Worm (Caenorhabditis elegans) whole organism, L1 larva: ENCODE data around the gene prp-18.
"Not testable (repeated sequence)": the region's sequence is repeated elsewhere in the genome, so short reads cannot be mapped to it uniquely, and the experiment has no call there.

Source experiments
- aly-2 ChIP-seq: fragments of 150-350 bp; optimal IDR thresholded peaks from 2 replicates; lab custom pipeline; 2014; ENCODE audit warnings: missing biosample characterization, missing genetic modification characterization
- ceh-82 ChIP-seq, 3 experiments: fragments of 150-350 bp in 1 of 3; sonication (generic microtip) in 2 of 3; optimal IDR thresholded peaks; 2 replicates each; lab custom pipeline; 2014 to 2017; ENCODE audit warnings: missing biosample characterization in 3 of 3, missing genetic modification characterization in 3 of 3
- dpl-1 ChIP-seq, 3 experiments: fragments of 150-350 bp in 2 of 3; sonication (generic microtip) in 1 of 3; optimal IDR thresholded peaks; 2 replicates each; lab custom pipeline; 2014 to 2017; ENCODE audit warnings: missing biosample characterization in 3 of 3, missing genetic modification characterization in 3 of 3, missing genetic modification reagents in 3 of 3
- lin-13 ChIP-seq: fragments of 150-350 bp; optimal IDR thresholded peaks from 2 replicates; lab custom pipeline; 2014; ENCODE audit warnings: missing biosample characterization, missing genetic modification reagents, missing genetic modification characterization
- lin-14 ChIP-seq: fragments of 200-800 bp; sonication (Bioruptor generic); optimal IDR thresholded peaks from 2 replicates; lab custom pipeline; 2018; ENCODE audit warnings: mild to moderate bottlenecking, missing genetic modification characterization, moderate library complexity, missing compliant biosample characterization
- nhr-237 ChIP-seq: fragments of 150-350 bp; optimal IDR thresholded peaks from 2 replicates; lab custom pipeline; 2014; ENCODE audit warnings: missing biosample characterization, missing genetic modification characterization
- skn-1 ChIP-seq: fragments of 150-350 bp; optimal IDR thresholded peaks from 2 replicates; lab custom pipeline; 2014; ENCODE audit warnings: missing biosample characterization, missing genetic modification characterization
- snpc-4 ChIP-seq: fragments of 150-350 bp; optimal IDR thresholded peaks from 2 replicates; lab custom pipeline; 2014; ENCODE audit warnings: missing biosample characterization, missing genetic modification characterization

DNA sequence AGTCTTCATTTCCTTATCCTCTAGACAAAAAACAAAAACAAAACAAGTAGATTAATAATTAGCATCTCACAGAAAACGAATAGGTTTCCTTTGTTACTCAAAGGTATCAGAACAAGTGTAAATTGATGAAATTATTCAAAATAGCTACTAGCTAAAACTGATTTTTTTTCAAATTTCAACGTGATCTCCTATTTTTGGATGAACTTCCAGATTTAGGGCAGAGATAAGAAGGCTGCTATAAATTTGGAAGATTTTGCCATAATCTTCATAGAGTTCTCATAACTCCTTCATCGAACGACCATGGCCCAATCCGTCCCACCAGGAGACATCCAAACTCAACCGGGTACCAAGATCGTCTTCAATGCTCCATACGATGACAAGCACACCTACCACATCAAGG lies 10.1 kb upstream of the prp-18 start, which contains the start of gene msp-77:
- TF ChIP-seq nhr-237 (tag; lab: Kevin White, UChicago); skn-1 (tag; lab: Kevin White, UChicago); dpl-1 (GFP tag; optimal IDR thresholded peaks at IDR 0.05; lab: Kevin White, UChicago); lin-14 (GFP tag; lab: Kevin White, UChicago); aly-2; lin-13 (GFP tag; lab: Kevin White, UChicago); ceh-82 (tag; optimal IDR thresholded peaks at IDR 0.05; lab: Kevin White, UChicago); snpc-4 (tag; lab: Kevin White, UChicago): not testable (repeated sequence)
